Worm (Caenorhabditis elegans) whole organism, early embryonic: ENCODE data around the gene srh-184.

ENCODE experiments used
- B0310.2 ChIP-seq: sonication (generic microtip); optimal IDR thresholded peaks from 2 replicates; lab custom pipeline; 2016; ENCODE audit warnings: mild to moderate bottlenecking, missing genetic modification characterization, missing compliant biosample characterization
- F13C5.2 ChIP-seq: sonication (generic microtip); optimal IDR thresholded peaks from 2 replicates; lab custom pipeline; 2017; ENCODE audit warnings: mild to moderate bottlenecking, missing genetic modification characterization, inconsistent platforms, missing compliant biosample characterization
- ama-1 ChIP-seq: fragments of 150-350 bp; optimal IDR thresholded peaks from 2 replicates; lab custom pipeline; 2014
- ceh-36 ChIP-seq: sonication (generic microtip); optimal IDR thresholded peaks from 2 replicates; lab custom pipeline; 2016; ENCODE audit warnings: missing genetic modification characterization, inconsistent platforms, missing compliant biosample characterization
- flt-1 ChIP-seq: fragments of 200-800 bp; sonication (Bioruptor generic); IDR thresholded peaks from 2 replicates; pipeline ENCODE4 v1.3.6; 2022; ENCODE audit warnings: missing genetic modification characterization, missing compliant biosample characterization
- pes-1 ChIP-seq: fragments of 200-800 bp; sonication (Bioruptor generic); IDR thresholded peaks from 2 replicates; pipeline ENCODE4 v1.3.6; 2022; ENCODE audit warnings: missing genetic modification reagents, missing genetic modification characterization, missing compliant biosample characterization
- scrt-1 ChIP-seq: fragments of 200-800 bp; sonication (Bioruptor generic); IDR thresholded peaks from 2 replicates; pipeline ENCODE4 v1.3.6; 2022; ENCODE audit warnings: missing genetic modification characterization, missing compliant biosample characterization
- sea-1 ChIP-seq: fragments of 200-800 bp; sonication (Bioruptor generic); conservative IDR thresholded peaks from 2 replicates; pipeline ENCODE4 v1.3.6; 2022; ENCODE audit warnings: missing genetic modification characterization, missing compliant biosample characterization
- tbx-37 ChIP-seq: fragments of 200-800 bp; sonication (Bioruptor generic); conservative IDR thresholded peaks from 2 replicates; pipeline ENCODE4 v1.3.6; 2022; ENCODE audit warnings: missing genetic modification reagents, missing genetic modification characterization, missing compliant biosample characterization
- tra-4 ChIP-seq: sonication (generic microtip); optimal IDR thresholded peaks from 2 replicates; lab custom pipeline; 2017; ENCODE audit warnings: missing genetic modification characterization, missing compliant biosample characterization

- TF ChIP-seq sea-1 (GFP tag; lab: Robert Waterston, UW), result no peak
- TF ChIP-seq ceh-36, result no peak
- TF ChIP-seq B0310.2 (tag; lab: Kevin White, UChicago), result no peak
- no peak for TF ChIP-seq flt-1 (GFP tag; lab: Robert Waterston, UW)
- no peak for TF ChIP-seq pes-1
- no peak for TF ChIP-seq tra-4 (tag; lab: Kevin White, UChicago)
- no peak for TF ChIP-seq tbx-37
- TF ChIP-seq ama-1, result no peak
- no peak for TF ChIP-seq F13C5.2 (tag; lab: Kevin White, UChicago)
- TF ChIP-seq scrt-1, result no peak
These were observed 43.9 kb downstream of the srh-184 start, which contains the start of gene F28H7.7 for ce11 chrV:10754050-10754449.
